Fruit fly (Drosophila melanogaster): ENCODE results near the gene gdrd.

The gdrd gene

DNA sequence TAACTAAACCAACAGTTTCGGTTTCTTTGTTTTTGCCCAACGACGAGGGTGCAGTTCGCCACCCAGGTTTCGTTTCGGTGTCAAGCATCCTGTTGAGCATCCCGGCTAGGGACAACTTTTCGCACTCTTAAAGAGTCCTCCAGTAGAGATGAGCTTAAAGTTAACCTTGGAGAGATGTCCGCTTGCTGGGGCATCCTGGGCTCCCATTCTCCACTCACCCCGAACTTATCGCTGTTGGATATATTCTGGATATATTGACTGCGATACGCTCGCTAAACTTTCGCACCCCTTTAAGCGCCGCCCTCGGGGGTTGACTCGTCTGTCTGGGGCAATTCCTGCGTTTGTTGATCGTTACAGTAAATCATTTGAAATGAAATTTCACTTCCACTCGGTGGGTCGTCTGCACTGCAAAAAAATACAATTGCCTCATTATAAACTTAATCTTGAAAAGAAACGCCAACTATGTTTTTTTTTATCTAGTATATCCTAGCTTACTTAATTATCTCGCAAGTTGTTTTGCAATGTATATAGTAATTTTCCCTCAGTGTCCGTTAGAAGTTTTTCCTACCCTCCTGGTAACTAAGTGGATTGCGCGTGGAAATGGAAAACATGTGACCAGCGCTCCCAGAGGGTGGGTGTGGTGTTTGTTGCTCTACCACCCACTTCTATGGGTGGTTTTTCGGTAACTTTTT lies 29.4 kb upstream of the gdrd start (continued):
- TF ChIP-seq pan (optimal IDR thresholded peaks at IDR 0.05) (no peak), pan (GFP tag; optimal IDR thresholded peaks at IDR 0.05 in 1 of 2, IDR thresholded peaks at IDR 0.05 in 1 of 2) (peak in 1 of 2 experiments; percentile 85), sima (GFP tag; optimal IDR thresholded peaks at IDR 0.05) (peak; percentile 47), CG6791 (GFP tag; IDR thresholded peaks at IDR 0.05; ENCODE audit: partially characterized antibody) (no peak), Stat92E (GFP tag; optimal IDR thresholded peaks at IDR 0.05) (no peak), Tbp (GFP tag; optimal IDR thresholded peaks at IDR 0.05) (no peak), klu (GFP tag; IDR thresholded peaks at IDR 0.05) (peak; percentile 59), Poxn (GFP tag; IDR thresholded peaks at IDR 0.05) (no peak), gt (GFP tag; IDR thresholded peaks at IDR 0.05) (0 out of 2 replicates have a peak, but pooled peaks have one; percentile 42), CG11504 (tag; optimal IDR thresholded peaks at IDR 0.05) (peak; percentile 69), CG10321 (GFP tag; IDR thresholded peaks at IDR 0.05) (no peak; the same call in 1 of the 2 replicates), CG1792 (GFP tag; optimal IDR thresholded peaks at IDR 0.05) (peak; percentile 78), ftz-f1 (GFP tag; optimal IDR thresholded peaks at IDR 0.05) (no peak), CG18599 (GFP tag; optimal IDR thresholded peaks at IDR 0.05) (peak; percentile 88), amos (GFP tag; IDR thresholded peaks at IDR 0.05; ENCODE audit: partially characterized antibody) (no peak), gem (tag; optimal IDR thresholded peaks at IDR 0.05) (peak; percentile 89), cg (GFP tag; optimal IDR thresholded peaks at IDR 0.05) (no peak), hkb (optimal IDR thresholded peaks at IDR 0.05) (no peak), hkb (GFP tag; IDR thresholded peaks at IDR 0.05) (peak; percentile 91), pros (GFP tag; optimal IDR thresholded peaks at IDR 0.05) (peak; percentile 89), gsb (GFP tag; IDR thresholded peaks at IDR 0.05) (peak; percentile 66; the same call in 1 of the 2 replicates), NC2β (GFP tag; optimal IDR thresholded peaks at IDR 0.05) (peak; percentile 74), yki (optimal IDR thresholded peaks at IDR 0.05) (no peak), CG3726 (GFP tag; IDR thresholded peaks at IDR 0.05) (peak; percentile 51; the same call in 1 of the 3 replicates), Scr (GFP tag; IDR thresholded peaks at IDR 0.05; ENCODE audit: partially characterized antibody) (no peak), vnd (GFP tag; IDR thresholded peaks at IDR 0.05; ENCODE audit: partially characterized antibody) (no peak), Adf1 (GFP tag; IDR thresholded peaks at IDR 0.05) (peak; percentile 13; the same call in 1 of the 2 replicates), Rx (GFP tag; IDR thresholded peaks at IDR 0.05) (peak; percentile 78), CG6765 (GFP tag; optimal IDR thresholded peaks at IDR 0.05) (peak; percentile 70), wek (GFP tag; optimal IDR thresholded peaks at IDR 0.05) (peak; percentile 35), CG4730 (GFP tag; IDR thresholded peaks at IDR 0.05) (peak; percentile 63; the same call in 1 of the 2 replicates), Sox102F (GFP tag; optimal IDR thresholded peaks at IDR 0.05) (peak; percentile 83), Deaf1 (tag; optimal IDR thresholded peaks at IDR 0.05) (peak; percentile 23), Elba2 (GFP tag; optimal IDR thresholded peaks at IDR 0.05) (no peak), ham (GFP tag; IDR thresholded peaks at IDR 0.05) (no peak), Hmx (GFP tag; optimal IDR thresholded peaks at IDR 0.05) (no peak), danr (GFP tag; IDR thresholded peaks at IDR 0.05) (peak; percentile 71; the same call in 1 of the 2 replicates), CG18262 (tag; optimal IDR thresholded peaks at IDR 0.05) (peak; percentile 79), CG30020 (tag; optimal IDR thresholded peaks at IDR 0.05) (no peak), crc (GFP tag; optimal IDR thresholded peaks at IDR 0.05) (peak; percentile 64), ewg (GFP tag; optimal IDR thresholded peaks at IDR 0.05) (peak; percentile 78), stc (GFP tag; IDR thresholded peaks at IDR 0.05) (peak; percentile 82), al (GFP tag; IDR thresholded peaks at IDR 0.05) (peak; percentile 62), CG4854 (GFP tag; optimal IDR thresholded peaks at IDR 0.05) (peak; percentile 4), CoRest (tag; optimal IDR thresholded peaks at IDR 0.05) (peak; percentile 81), CG8290 (GFP tag; optimal IDR thresholded peaks at IDR 0.05) (peak; percentile 35), CG8290 (tag; optimal IDR thresholded peaks at IDR 0.05) (peak in 1 of 2 experiments; percentile 46), CG14050 (GFP tag; IDR thresholded peaks at IDR 0.05) (peak; percentile 62), CG2678 (tag; optimal IDR thresholded peaks at IDR 0.05) (peak; percentile 90), so (GFP tag; IDR thresholded peaks at IDR 0.05) (peak; percentile 84), Side (GFP tag; optimal IDR thresholded peaks at IDR 0.05) (peak; percentile 78)
